Fruit fly (Drosophila melanogaster): ENCODE data around the gene Dhc98D.

dm6 chr3R:28562654-28563198 is 76.0 kb downstream of the Dhc98D start:
- TF ChIP-seq crp (GFP tag; optimal IDR thresholded peaks at IDR 0.05) (no peak), wdn (GFP tag; IDR thresholded peaks at IDR 0.05) (no peak), Trl (optimal IDR thresholded peaks at IDR 0.05) (no peak), Trl (GFP tag; optimal IDR thresholded peaks at IDR 0.05) (no peak), CG16779 (GFP tag; IDR thresholded peaks at IDR 0.05) (no peak), CG6854 (GFP tag; optimal IDR thresholded peaks at IDR 0.05) (no peak), caup (GFP tag; optimal IDR thresholded peaks at IDR 0.05; ENCODE audit: severe bottlenecking) (no peak), CG6254 (GFP tag; optimal IDR thresholded peaks at IDR 0.05) (no peak), Dek (tag; optimal IDR thresholded peaks at IDR 0.05) (no peak), chn (GFP tag; optimal IDR thresholded peaks at IDR 0.05) (no peak), Myb (GFP tag; optimal IDR thresholded peaks at IDR 0.05) (no peak), B-H2 (GFP tag; optimal IDR thresholded peaks at IDR 0.05) (no peak), CG10209 (GFP tag; optimal IDR thresholded peaks at IDR 0.05) (no peak), dmrt99B (tag; optimal IDR thresholded peaks at IDR 0.05) (peak; percentile 39)

Data from whole organism, embryonic.